Worm (Caenorhabditis elegans): ENCODE results near the gene F11C1.1.

The F11C1.1 gene

DNA sequence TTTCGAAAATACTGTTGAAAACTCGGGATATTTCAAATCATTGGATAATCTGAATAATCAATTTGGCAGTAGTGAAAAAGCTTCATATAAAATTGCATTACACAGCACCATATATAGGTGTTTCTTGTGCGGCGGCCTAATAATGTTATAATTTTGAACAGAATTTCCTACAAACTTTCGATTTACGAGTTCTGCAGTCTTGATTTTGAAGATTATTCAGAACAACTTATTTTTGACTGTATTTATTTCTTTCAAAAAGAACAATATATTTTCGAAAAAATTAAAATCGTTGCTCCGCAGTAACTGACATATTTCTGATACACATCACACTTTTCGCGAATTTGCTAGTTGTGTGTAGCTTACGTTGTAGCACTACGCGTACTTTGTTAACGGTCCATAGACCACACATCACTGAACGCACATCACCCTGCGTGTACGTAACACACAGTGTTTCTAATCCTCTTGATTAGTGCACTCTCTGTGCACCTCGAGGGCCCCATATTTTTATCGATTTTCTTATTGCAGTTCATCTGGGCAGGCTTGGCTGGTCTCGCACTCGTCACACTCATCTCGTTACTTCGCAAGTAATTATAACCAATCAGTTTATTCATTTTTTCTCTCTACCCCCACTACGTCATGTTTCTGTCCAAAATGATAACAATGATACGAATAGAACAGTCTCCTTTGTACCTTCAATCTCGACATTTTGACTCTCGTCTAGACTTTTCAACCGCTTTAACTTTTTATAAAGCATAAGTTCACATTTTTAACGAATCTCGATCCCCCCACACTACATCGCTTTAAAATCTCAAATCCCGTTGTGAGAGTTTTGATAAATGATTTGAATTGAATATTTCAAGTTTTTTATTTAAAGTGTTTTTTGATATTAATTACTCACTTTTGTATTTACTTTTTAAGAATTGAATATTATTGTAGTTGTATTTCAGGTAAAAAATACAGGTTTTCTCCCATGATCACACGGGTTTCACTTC lies at the start of gene F11C1.1, which contains the start of gene vwa-8:
Gene F11C1.1, minus strand, starts transcription at position 51 of the 992 bp plus-strand sequence.
Gene vwa-8, plus strand, starts transcription at position 942 of the 992 bp plus-strand sequence.
- TF ChIP-seq die-1 (tag; optimal IDR thresholded peaks at IDR 0.05) (no peak), somi-1 (GFP tag; optimal IDR thresholded peaks at IDR 0.05) (no peak), hmg-20 (GFP tag; IDR thresholded peaks at IDR 0.05) (no peak), C06A6.2 (GFP tag; conservative IDR thresholded peaks at IDR 0.05) (peak; percentile 58; the same call in 1 of the 2 replicates), atf-7 (tag; optimal IDR thresholded peaks at IDR 0.05) (no peak), F57C9.4 (tag; optimal IDR thresholded peaks at IDR 0.05) (no peak), cebp-1 (GFP tag; IDR thresholded peaks at IDR 0.05) (no peak), cebp-1 (tag; optimal IDR thresholded peaks at IDR 0.05) (peak; percentile 50), hsf-1 (GFP tag; IDR thresholded peaks at IDR 0.05) (no peak), xnd-1 (tag; optimal IDR thresholded peaks at IDR 0.05) (no peak), F37B4.10 (GFP tag; IDR thresholded peaks at IDR 0.05) (no peak), rpc-1 (optimal IDR thresholded peaks at IDR 0.05) (no peak), rpc-1 (tag; optimal IDR thresholded peaks at IDR 0.05) (no peak), nhr-179 (tag; optimal IDR thresholded peaks at IDR 0.05) (no peak), egrh-3 (GFP tag; IDR thresholded peaks at IDR 0.05) (no peak), T26A5.8 (tag; optimal IDR thresholded peaks at IDR 0.05) (no peak), rec-8 (tag; optimal IDR thresholded peaks at IDR 0.05) (no peak), madf-10 (tag; optimal IDR thresholded peaks at IDR 0.05) (no peak), him-1 (tag; optimal IDR thresholded peaks at IDR 0.05) (no peak), ets-4 (GFP tag; optimal IDR thresholded peaks at IDR 0.05) (no peak), hmg-1.2 (GFP tag; IDR thresholded peaks at IDR 0.05) (peak; percentile 39; the same call in 1 of the 2 replicates), nhr-80 (tag; optimal IDR thresholded peaks at IDR 0.05) (peak; percentile 56), ekl-4 (GFP tag; IDR thresholded peaks at IDR 0.05) (no peak), lin-54 (GFP tag; optimal IDR thresholded peaks at IDR 0.05) (no peak), efl-1 (GFP tag; optimal IDR thresholded peaks at IDR 0.05) (no peak), snpc-4 (GFP tag; optimal IDR thresholded peaks at IDR 0.05) (no peak), snpc-4 (tag; optimal IDR thresholded peaks at IDR 0.05) (no peak), ztf-3 (GFP tag; optimal IDR thresholded peaks at IDR 0.05) (no peak), Y56A3A.18 (GFP tag; IDR thresholded peaks at IDR 0.05) (no peak), mcd-1 (GFP tag; IDR thresholded peaks at IDR 0.05) (0 out of 2 replicates have a peak, but pooled peaks have one; percentile 8), ztf-28 (GFP tag; IDR thresholded peaks at IDR 0.05) (no peak), lin-40 (tag; optimal IDR thresholded peaks at IDR 0.05) (peak; percentile 41), ztf-18 (tag; optimal IDR thresholded peaks at IDR 0.05) (no peak), nhr-120 (GFP tag; IDR thresholded peaks at IDR 0.05) (no peak)

DNA sequence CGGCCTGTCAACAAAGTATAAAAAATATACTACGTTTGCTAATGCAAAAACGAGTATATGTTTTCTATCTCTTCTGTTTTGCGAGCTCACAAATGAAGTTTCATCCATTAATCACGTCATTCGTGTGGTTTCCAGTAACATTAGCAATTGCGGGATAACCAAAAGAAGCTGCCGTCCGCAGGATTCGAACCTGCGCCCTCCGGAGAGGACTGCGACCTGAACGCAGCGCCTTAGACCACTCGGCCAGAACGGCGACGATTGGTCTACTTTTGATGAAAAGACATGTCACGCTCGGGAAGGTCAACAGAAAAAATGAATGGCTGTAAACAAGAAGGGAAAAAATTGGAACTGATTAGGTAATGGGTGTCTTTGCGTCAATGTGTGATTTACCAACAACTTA lies 48.4 kb upstream of the F11C1.1 start:
- TF ChIP-seq Y95B8A.8 (GFP tag; IDR thresholded peaks at IDR 0.05) (peak; percentile 39; the same call in 1 of the 2 replicates), mes-4 (tag; optimal IDR thresholded peaks at IDR 0.05) (peak; percentile 64), madf-3 (GFP tag; IDR thresholded peaks at IDR 0.05) (no peak), B0019.2 (GFP tag; conservative IDR thresholded peaks at IDR 0.05) (no peak), lsy-27 (tag; optimal IDR thresholded peaks at IDR 0.05; ENCODE audit: borderline replicate concordance, insufficient read depth) (peak; percentile 69), F57C9.4 (tag; optimal IDR thresholded peaks at IDR 0.05) (no peak), lag-1 (GFP tag; IDR thresholded peaks at IDR 0.05) (no peak), hsf-1 (GFP tag; IDR thresholded peaks at IDR 0.05) (no peak), T26A5.8 (tag; optimal IDR thresholded peaks at IDR 0.05) (peak; percentile 44), rpc-1 (optimal IDR thresholded peaks at IDR 0.05) (peak; percentile 85), rpc-1 (tag; optimal IDR thresholded peaks at IDR 0.05) (peak; percentile 86), Y67H2A.10 (GFP tag; conservative IDR thresholded peaks at IDR 0.05) (0 out of 2 replicates have a peak, but pooled peaks have one; percentile 20), C17E4.6 (GFP tag; IDR thresholded peaks at IDR 0.05) (no peak), F33H1.4 (GFP tag; IDR thresholded peaks at IDR 0.05) (no peak), F23B12.7 (tag; optimal IDR thresholded peaks at IDR 0.05; ENCODE audit: insufficient read depth) (peak; percentile 60), let-607 (tag; optimal IDR thresholded peaks at IDR 0.05) (peak; percentile 20 to 55), ama-1 (optimal IDR thresholded peaks at IDR 0.05) (no peak), ama-1 (GFP tag; optimal IDR thresholded peaks at IDR 0.05) (peak in 1 of 2 experiments; percentile 32), F57A8.1 (GFP tag; optimal IDR thresholded peaks at IDR 0.05) (no peak)

Measured in whole organism, young adult.